Worm (Caenorhabditis elegans): ENCODE data around the gene srh-120.

srh-120 gene

ce11 chrV:17429262-17429661, 33.8 kb downstream of the srh-120 start:
- no peak for TF ChIP-seq flt-1 (GFP tag; IDR thresholded peaks at IDR 0.05)
- TF ChIP-seq T22C8.4 (GFP tag; IDR thresholded peaks at IDR 0.05): no peak

- TF ChIP-seq ztf-23 (GFP tag; IDR thresholded peaks at IDR 0.05) (no peak), ztf-29 (GFP tag; IDR thresholded peaks at IDR 0.05) (no peak), klf-2 (GFP tag; conservative IDR thresholded peaks at IDR 0.05) (no peak), tab-1 (GFP tag; IDR thresholded peaks at IDR 0.05) (no peak), med-1 (GFP tag; optimal IDR thresholded peaks at IDR 0.05; ENCODE audit: insufficient read depth) (no peak), flt-1 (GFP tag; IDR thresholded peaks at IDR 0.05) (no peak), ref-1 (GFP tag; conservative IDR thresholded peaks at IDR 0.05) (no peak), cog-1 (tag; optimal IDR thresholded peaks at IDR 0.05) (no peak), T22C8.4 (GFP tag; IDR thresholded peaks at IDR 0.05) (no peak)
These were observed 34.6 kb downstream of the srh-120 start, which contains the start of gene T27C5.10 for ce11 chrV:17430066-17430465. T27C5.10 (minus strand) TSS chrV:17430166.

- TF ChIP-seq med-1 (GFP tag; optimal IDR thresholded peaks at IDR 0.05; ENCODE audit: insufficient read depth) (no peak), flt-1 (GFP tag; IDR thresholded peaks at IDR 0.05) (no peak), ztf-29 (GFP tag; IDR thresholded peaks at IDR 0.05) (no peak), cog-1 (tag; optimal IDR thresholded peaks at IDR 0.05) (no peak), ref-1 (GFP tag; conservative IDR thresholded peaks at IDR 0.05) (no peak), T22C8.4 (GFP tag; IDR thresholded peaks at IDR 0.05) (no peak), ztf-23 (GFP tag; IDR thresholded peaks at IDR 0.05) (no peak), tab-1 (GFP tag; IDR thresholded peaks at IDR 0.05) (no peak), klf-2 (GFP tag; conservative IDR thresholded peaks at IDR 0.05) (no peak)
These were observed 35.4 kb downstream of the srh-120 start, which contains the start of gene srbc-27 for ce11 chrV:17430903-17431302. srbc-27 (plus strand) TSS chrV:17431203.

- no peak for TF ChIP-seq T22C8.4 (GFP tag; IDR thresholded peaks at IDR 0.05)
- no peak for TF ChIP-seq klf-2 (GFP tag; conservative IDR thresholded peaks at IDR 0.05)
- no peak for TF ChIP-seq flt-1 (GFP tag; IDR thresholded peaks at IDR 0.05)
- TF ChIP-seq ztf-29 (GFP tag; IDR thresholded peaks at IDR 0.05): no peak
- no peak for TF ChIP-seq med-1 (GFP tag; optimal IDR thresholded peaks at IDR 0.05; ENCODE audit: insufficient read depth)
These were observed 41.0 kb downstream of the srh-120 start, which contains the start of gene F20E11.18 for ce11 chrV:17436492-17436891. F20E11.18 (minus strand) TSS chrV:17436592.

DNA sequence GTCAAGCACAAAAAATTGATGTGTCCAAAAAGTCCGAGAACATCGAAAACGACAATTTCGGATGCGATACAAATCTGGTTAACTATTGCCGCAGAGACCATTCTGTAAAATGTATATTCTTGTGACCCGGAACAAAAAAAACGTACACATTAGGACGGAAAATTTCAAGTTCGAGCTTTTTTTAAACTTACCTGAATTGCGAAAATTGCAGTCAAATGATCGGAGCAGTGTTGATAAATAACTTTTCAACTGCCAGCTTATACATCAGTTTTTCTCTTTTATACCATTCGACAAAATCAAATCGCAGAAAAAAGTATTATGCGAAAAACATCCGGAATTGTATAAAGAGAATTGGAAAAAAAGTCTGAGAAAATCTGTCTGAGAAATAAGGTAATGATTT, 42.8 kb downstream of the srh-120 start, which contains the start of gene srsx-2:
Gene srsx-2 (minus strand): TSS at position 101 of the 400 bp plus-strand sequence.
- TF ChIP-seq med-1 (GFP tag; optimal IDR thresholded peaks at IDR 0.05; ENCODE audit: insufficient read depth) (no peak), T22C8.4 (GFP tag; IDR thresholded peaks at IDR 0.05) (no peak), ref-1 (GFP tag; conservative IDR thresholded peaks at IDR 0.05) (no peak), klf-2 (GFP tag; conservative IDR thresholded peaks at IDR 0.05) (no peak), flt-1 (GFP tag; IDR thresholded peaks at IDR 0.05) (no peak), ztf-23 (GFP tag; IDR thresholded peaks at IDR 0.05) (no peak)

DNA sequence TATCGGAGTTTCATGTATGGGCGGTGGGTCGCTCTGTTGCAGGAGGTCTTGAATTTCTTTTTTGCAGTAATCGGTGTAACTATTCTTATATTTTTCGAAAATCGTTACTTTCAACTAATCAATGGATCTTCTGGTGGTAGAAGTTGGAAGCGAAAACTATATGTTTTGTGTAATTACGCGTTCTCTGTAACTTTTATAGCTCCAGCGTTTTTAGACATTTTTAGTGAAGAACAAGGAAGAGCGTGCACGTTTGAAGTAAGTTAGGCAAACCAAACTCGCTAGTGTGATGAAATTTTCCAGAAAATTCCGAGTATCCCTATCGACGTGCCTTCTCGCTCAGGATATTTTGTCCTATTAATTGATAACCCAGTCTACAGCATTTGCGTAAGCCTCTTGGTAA, 43.9 kb downstream of the srh-120 start, which contains the start of gene srh-154:
Gene srh-154 (plus strand): TSS at position 301 of the 400 bp plus-strand sequence.
- TF ChIP-seq cog-1 (tag; optimal IDR thresholded peaks at IDR 0.05) (no peak), tab-1 (GFP tag; IDR thresholded peaks at IDR 0.05) (no peak), med-1 (GFP tag; optimal IDR thresholded peaks at IDR 0.05; ENCODE audit: insufficient read depth) (no peak), klf-2 (GFP tag; conservative IDR thresholded peaks at IDR 0.05) (no peak), ztf-29 (GFP tag; IDR thresholded peaks at IDR 0.05) (no peak), flt-1 (GFP tag; IDR thresholded peaks at IDR 0.05) (no peak), ref-1 (GFP tag; conservative IDR thresholded peaks at IDR 0.05) (no peak), ztf-23 (GFP tag; IDR thresholded peaks at IDR 0.05) (no peak), T22C8.4 (GFP tag; IDR thresholded peaks at IDR 0.05) (no peak)
